Worm (Caenorhabditis elegans): ENCODE data around the gene Y43F8B.18.

The Y43F8B.18 gene

DNA sequence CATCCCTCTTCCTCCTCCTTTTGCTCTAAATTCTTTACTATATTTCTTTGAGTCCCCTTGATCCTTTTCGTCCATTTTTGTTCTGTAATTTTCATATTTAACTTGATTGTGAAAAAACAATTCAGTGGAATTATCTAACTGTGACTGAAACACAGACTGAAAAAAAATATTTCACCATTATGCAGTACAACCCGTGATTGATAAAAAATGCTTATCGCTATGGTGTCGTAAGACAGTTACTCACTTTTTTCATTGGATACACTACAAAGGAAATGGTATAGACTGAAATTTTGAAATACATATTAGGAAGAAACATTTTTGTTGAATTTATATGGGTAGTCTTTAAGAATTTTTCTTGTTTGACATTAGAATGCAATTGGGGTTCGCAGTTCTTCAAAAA, 18.2 kb upstream of the Y43F8B.18 start, which contains the start of gene Y43F8B.23 (continued):
- TF ChIP-seq nhr-111 (GFP tag; optimal IDR thresholded peaks at IDR 0.05) (no peak), nhr-76 (tag; optimal IDR thresholded peaks at IDR 0.05) (no peak), nhr-10 (tag; optimal IDR thresholded peaks at IDR 0.05) (no peak), snpc-4 (tag; optimal IDR thresholded peaks at IDR 0.05) (no peak), daf-16 (GFP tag; optimal IDR thresholded peaks at IDR 0.05) (no peak), daf-16 (tag; optimal IDR thresholded peaks at IDR 0.05) (peak; percentile 11), lin-29 (GFP tag; IDR thresholded peaks at IDR 0.05) (no peak), dve-1 (tag; optimal IDR thresholded peaks at IDR 0.05; ENCODE audit: insufficient read depth) (peak; percentile 61), hlh-30 (tag; optimal IDR thresholded peaks at IDR 0.05; ENCODE audit: insufficient read depth) (peak; percentile 27), ZK337.2 (GFP tag; IDR thresholded peaks at IDR 0.05) (no peak), pqm-1 (tag; optimal IDR thresholded peaks at IDR 0.05) (peak; percentile 92), egl-27 (tag; optimal IDR thresholded peaks at IDR 0.05) (no peak), ceh-32 (tag; optimal IDR thresholded peaks at IDR 0.05; ENCODE audit: poor library complexity) (no peak), hmg-1.1 (GFP tag; IDR thresholded peaks at IDR 0.05) (no peak), duxl-1 (tag; optimal IDR thresholded peaks at IDR 0.05; ENCODE audit: poor library complexity) (no peak), nhr-77 (tag; optimal IDR thresholded peaks at IDR 0.05) (peak; percentile 26), nhr-6 (tag; optimal IDR thresholded peaks at IDR 0.05) (no peak), F44E2.7 (GFP tag; IDR thresholded peaks at IDR 0.05) (no peak), daf-19 (GFP tag; conservative IDR thresholded peaks at IDR 0.05) (no peak), unc-62 (GFP tag; optimal IDR thresholded peaks at IDR 0.05 in 1 of 2) (peak in 1 of 2 experiments; percentile 40), unc-62 (tag; optimal IDR thresholded peaks at IDR 0.05) (no peak), dmd-6 (GFP tag; IDR thresholded peaks at IDR 0.05) (peak; percentile 56), spr-3 (GFP tag; optimal IDR thresholded peaks at IDR 0.05) (no peak), zip-2 (tag; optimal IDR thresholded peaks at IDR 0.05) (no peak), fkh-10 (GFP tag; optimal IDR thresholded peaks at IDR 0.05) (no peak), R02D3.7 (tag; optimal IDR thresholded peaks at IDR 0.05) (no peak), lin-1 (GFP tag; IDR thresholded peaks at IDR 0.05) (no peak), F26F4.8 (GFP tag; conservative IDR thresholded peaks at IDR 0.05) (no peak), zag-1 (tag; optimal IDR thresholded peaks at IDR 0.05) (no peak)

DNA sequence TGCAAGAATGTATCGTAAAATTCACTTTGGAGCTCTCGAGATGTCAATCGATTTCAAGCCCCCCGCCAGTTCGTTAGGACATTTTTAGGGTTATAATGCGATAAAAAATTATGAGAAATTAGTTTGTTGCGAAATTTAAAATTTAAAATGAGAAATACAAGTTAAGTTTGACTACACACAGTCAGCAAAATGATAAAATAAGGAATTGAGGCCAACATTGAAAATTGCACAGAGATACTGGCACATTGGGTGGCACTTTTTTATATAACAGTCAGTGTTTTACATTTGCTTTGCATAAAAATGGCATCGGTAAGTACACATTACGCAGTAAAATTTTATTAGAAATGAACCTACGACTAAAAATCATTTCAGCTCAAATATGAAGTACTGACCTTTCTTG, 17.7 kb upstream of the Y43F8B.18 start, which contains the start of gene Y43F8B.12:
TSS of gene Y43F8B.12 (plus strand) at position 301 of the 400 bp plus-strand sequence.
- TF ChIP-seq gei-8 (GFP tag; optimal IDR thresholded peaks at IDR 0.05) (no peak), egl-27 (tag; optimal IDR thresholded peaks at IDR 0.05) (no peak), mes-2 (tag; optimal IDR thresholded peaks at IDR 0.05; ENCODE audit: poor library complexity, severe bottlenecking) (no peak), F10B5.3 (tag; optimal IDR thresholded peaks at IDR 0.05) (no peak), hmg-1.1 (GFP tag; IDR thresholded peaks at IDR 0.05) (no peak), dmd-9 (GFP tag; IDR thresholded peaks at IDR 0.05) (no peak), aly-2 (tag; optimal IDR thresholded peaks at IDR 0.05) (no peak), ces-1 (GFP tag; optimal IDR thresholded peaks at IDR 0.05) (no peak), ZK337.2 (GFP tag; IDR thresholded peaks at IDR 0.05) (no peak), spr-1 (tag; optimal IDR thresholded peaks at IDR 0.05) (no peak), lin-13 (GFP tag; optimal IDR thresholded peaks at IDR 0.05) (no peak), nhr-42 (GFP tag; IDR thresholded peaks at IDR 0.05) (no peak), mdl-1 (tag; optimal IDR thresholded peaks at IDR 0.05) (no peak), F26F4.8 (GFP tag; conservative IDR thresholded peaks at IDR 0.05) (no peak)

DNA sequence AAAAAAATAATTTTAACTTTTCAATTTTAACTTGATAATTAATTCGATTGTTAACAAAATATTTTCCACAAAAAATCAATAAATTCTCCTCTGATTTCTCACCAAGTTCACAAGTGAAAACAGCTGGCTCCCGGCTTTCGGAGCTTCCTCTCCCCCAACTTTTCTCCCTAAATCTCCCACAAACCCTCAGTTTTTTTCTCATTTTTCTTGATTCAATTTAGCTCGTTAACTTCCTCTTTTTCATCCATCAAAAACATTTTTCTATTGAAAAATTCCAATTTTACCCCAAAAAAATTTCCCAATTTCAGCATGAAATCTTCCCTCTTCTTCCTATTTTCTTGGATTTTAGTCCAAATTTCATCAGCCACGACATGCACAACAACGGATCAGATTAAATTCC, 15.4 kb upstream of the Y43F8B.18 start, which contains the start of gene Y43F8B.11:
TSS of gene Y43F8B.11 (plus strand) at position 301 of the 400 bp plus-strand sequence.
- TF ChIP-seq aha-1 (tag) (peak; percentile 62), lim-7 (GFP tag; IDR thresholded peaks at IDR 0.05) (no peak)

Measured in whole organism, L4 larva.